Fruit fly (Drosophila melanogaster): ENCODE results near the gene CG14609.

The CG14609 gene

DNA sequence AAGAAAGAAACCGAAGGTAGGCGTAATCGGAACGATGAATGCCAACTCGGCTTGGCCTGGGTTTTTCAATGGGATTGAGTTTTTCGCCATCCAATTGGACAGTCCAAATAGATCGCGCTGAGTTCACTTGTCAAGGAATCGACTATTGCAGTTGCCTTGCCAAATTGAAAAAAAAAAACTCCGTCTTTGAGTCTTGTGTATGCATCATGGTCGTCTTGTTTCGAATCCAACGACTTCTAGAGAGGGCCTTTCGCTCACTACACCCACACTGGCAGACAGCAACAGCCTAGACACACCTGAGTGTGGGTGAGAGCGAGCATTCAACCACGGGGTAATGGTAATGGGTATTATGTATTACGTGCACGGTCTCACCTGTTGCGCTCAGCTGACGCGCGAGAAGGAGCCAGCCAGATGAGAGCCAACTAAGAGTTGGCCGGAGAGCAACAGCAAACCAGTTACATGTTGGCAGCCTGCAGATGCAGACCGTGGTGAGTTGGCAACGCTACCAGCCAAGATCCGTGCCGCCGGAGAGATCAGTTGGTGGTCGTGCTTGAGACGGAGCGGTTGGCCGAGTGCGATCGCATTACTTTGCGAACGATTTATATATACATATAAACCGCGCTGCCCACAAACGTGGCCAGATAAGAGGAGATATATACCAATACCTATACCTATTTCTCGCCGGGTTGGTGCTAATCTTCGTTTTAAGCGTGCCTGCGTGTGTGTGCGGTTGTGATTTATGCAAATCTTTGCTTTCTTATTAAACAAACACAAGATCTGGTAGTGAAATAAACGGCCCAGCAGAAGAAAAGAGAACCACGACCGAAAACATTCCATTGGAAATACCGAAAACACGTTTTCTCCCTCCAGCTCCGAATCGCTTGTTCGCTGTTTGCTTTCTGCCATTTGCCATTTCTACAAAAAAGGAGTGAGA lies 38.1 kb upstream of the CG14609 start, which contains the start of gene sas (continued):
- TF ChIP-seq Oli (tag; optimal IDR thresholded peaks at IDR 0.05) = no peak
- TF ChIP-seq pros (GFP tag; optimal IDR thresholded peaks at IDR 0.05) = peak; percentile 60
- no peak for TF ChIP-seq grau (tag; optimal IDR thresholded peaks at IDR 0.05)
- no peak for TF ChIP-seq nerfin-1 (tag; optimal IDR thresholded peaks at IDR 0.05)
- TF ChIP-seq Sox102F (GFP tag; optimal IDR thresholded peaks at IDR 0.05) = no peak
- TF ChIP-seq pnt (GFP tag; optimal IDR thresholded peaks at IDR 0.05) = no peak
- TF ChIP-seq h (optimal IDR thresholded peaks at IDR 0.05) = no peak
- no peak for TF ChIP-seq HLH3B (GFP tag; IDR thresholded peaks at IDR 0.05)
- no peak for TF ChIP-seq CG1602 (GFP tag; optimal IDR thresholded peaks at IDR 0.05)
- TF ChIP-seq dati (GFP tag; IDR thresholded peaks at IDR 0.05) = no peak
- peak; percentile 64 for TF ChIP-seq sd (tag; optimal IDR thresholded peaks at IDR 0.05)
- no peak for TF ChIP-seq Vsx1 (GFP tag; optimal IDR thresholded peaks at IDR 0.05)
- TF ChIP-seq Hr39 (optimal IDR thresholded peaks at IDR 0.05) = no peak
- TF ChIP-seq oc (tag; optimal IDR thresholded peaks at IDR 0.05) = peak; percentile 55
- peak; percentile 37 for TF ChIP-seq abd-A (tag; optimal IDR thresholded peaks at IDR 0.05)
- TF ChIP-seq CG10209 (GFP tag; optimal IDR thresholded peaks at IDR 0.05) = no peak
- TF ChIP-seq Meics (GFP tag; optimal IDR thresholded peaks at IDR 0.05) = no peak
- peak in 1 of 3 experiments; percentile 11 for TF ChIP-seq Stat92E (GFP tag; optimal IDR thresholded peaks at IDR 0.05)
- peak; percentile 14; the same call in 1 of the 2 replicates for TF ChIP-seq nerfin-2 (GFP tag; IDR thresholded peaks at IDR 0.05; ENCODE audit: partially characterized antibody)
- peak; percentile 40; the same call in 1 of the 2 replicates for TF ChIP-seq CG32532 (GFP tag; IDR thresholded peaks at IDR 0.05)
- no peak for TF ChIP-seq Hr3 (GFP tag; optimal IDR thresholded peaks at IDR 0.05)
- peak; percentile 3 for TF ChIP-seq MESR4 (GFP tag; optimal IDR thresholded peaks at IDR 0.05)
- TF ChIP-seq CG17328 (GFP tag; IDR thresholded peaks at IDR 0.05) = no peak; the same call in 1 of the 2 replicates
- TF ChIP-seq CG6175 (GFP tag; IDR thresholded peaks at IDR 0.05) = no peak
- peak; percentile 47 for TF ChIP-seq chm (GFP tag; IDR thresholded peaks at IDR 0.05)
- no peak for TF ChIP-seq CG14965 (GFP tag; optimal IDR thresholded peaks at IDR 0.05; ENCODE audit: borderline replicate concordance)
- 0 out of 3 replicates have a peak, but pooled peaks have one; percentile 0 for TF ChIP-seq CG6791 (GFP tag; IDR thresholded peaks at IDR 0.05; ENCODE audit: partially characterized antibody)
- TF ChIP-seq otp (GFP tag; IDR thresholded peaks at IDR 0.05) = no peak
- no peak for TF ChIP-seq CG14667 (GFP tag; IDR thresholded peaks at IDR 0.05)
- no peak for TF ChIP-seq CG11398 (GFP tag; optimal IDR thresholded peaks at IDR 0.05)
- peak; percentile 5 for TF ChIP-seq Dad (GFP tag; optimal IDR thresholded peaks at IDR 0.05)
- peak; percentile 38; the same call in 1 of the 3 replicates for TF ChIP-seq CG34422 (GFP tag; IDR thresholded peaks at IDR 0.05)
- TF ChIP-seq gcm2 (GFP tag; optimal IDR thresholded peaks at IDR 0.05) = no peak
- no peak for TF ChIP-seq wdn (GFP tag; IDR thresholded peaks at IDR 0.05)
- TF ChIP-seq chinmo (GFP tag; IDR thresholded peaks at IDR 0.05; ENCODE audit: partially characterized antibody) = peak; percentile 93
- TF ChIP-seq B-H1 (GFP tag; IDR thresholded peaks at IDR 0.05) = no peak
- TF ChIP-seq CG11723 (GFP tag; optimal IDR thresholded peaks at IDR 0.05) = no peak
- no peak for TF ChIP-seq CG18619 (GFP tag; optimal IDR thresholded peaks at IDR 0.05)
- peak in 1 of 2 experiments; percentile 18 for TF ChIP-seq tll (GFP tag; optimal IDR thresholded peaks at IDR 0.05)
- peak; percentile 53 for TF ChIP-seq CG12769 (tag; optimal IDR thresholded peaks at IDR 0.05)
- no peak for TF ChIP-seq CG31441 (GFP tag; IDR thresholded peaks at IDR 0.05)
- TF ChIP-seq Ptx1 (GFP tag; IDR thresholded peaks at IDR 0.05) = no peak
- no peak for TF ChIP-seq CG12104 (GFP tag; optimal IDR thresholded peaks at IDR 0.05)
- TF ChIP-seq cwo (GFP tag; optimal IDR thresholded peaks at IDR 0.05) = no peak
- no peak for TF ChIP-seq Hmr (GFP tag; optimal IDR thresholded peaks at IDR 0.05)
- TF ChIP-seq Kr (GFP tag; optimal IDR thresholded peaks at IDR 0.05) = no peak
- no peak for TF ChIP-seq E2f1 (GFP tag; IDR thresholded peaks at IDR 0.05)
- TF ChIP-seq NK7.1 (GFP tag; optimal IDR thresholded peaks at IDR 0.05) = no peak

Measured in whole organism, embryonic.